Fruit fly (Drosophila melanogaster): Measurements from ENCODE around the gene bdl.

The bdl gene

DNA sequence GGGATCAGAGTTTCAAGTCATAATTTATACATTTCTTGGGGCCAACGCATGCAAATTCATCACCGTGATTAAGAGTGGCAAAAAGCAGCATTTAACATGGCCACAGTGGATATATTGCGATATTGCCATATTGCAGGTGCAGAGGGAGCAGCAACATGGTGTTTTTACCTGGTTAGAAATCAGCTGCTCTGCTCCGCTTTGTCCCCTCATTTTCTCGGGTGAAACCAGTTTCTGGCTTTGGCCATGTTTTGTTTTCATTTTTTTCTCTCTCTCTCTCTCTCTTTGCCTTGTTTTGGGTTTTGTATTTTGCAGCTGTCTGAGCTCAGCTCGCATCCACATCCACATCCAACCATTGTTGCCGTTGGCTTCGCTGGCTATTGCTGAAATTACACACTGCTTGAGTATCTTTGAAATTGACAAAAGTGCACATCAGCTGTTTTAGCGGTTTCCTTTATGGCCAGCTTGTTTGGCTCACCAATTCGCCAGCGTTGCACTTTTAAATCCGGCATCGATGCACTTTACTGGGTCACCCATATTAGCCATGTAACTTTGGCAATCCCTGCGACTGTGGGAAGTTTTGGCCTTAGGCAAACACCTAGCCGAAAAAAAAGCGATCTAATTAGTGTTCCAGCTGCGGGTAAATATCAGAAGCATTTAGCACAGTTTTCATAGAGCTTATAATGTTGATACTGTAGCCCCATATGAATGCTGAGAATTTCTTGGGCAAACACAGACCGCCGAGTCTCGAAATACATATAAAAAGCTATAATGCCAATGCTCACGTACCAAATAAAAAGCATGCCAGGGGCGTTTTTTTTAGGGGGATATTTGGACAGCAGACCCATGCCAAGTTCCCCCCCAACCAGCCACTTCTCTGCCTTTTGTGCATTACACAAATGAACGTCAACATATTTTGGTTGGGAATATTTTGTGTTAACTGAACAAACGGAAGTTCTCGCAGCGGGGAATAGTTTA lies 51.0 kb downstream of the bdl start (continued):
- TF ChIP-seq run (tag; optimal IDR thresholded peaks at IDR 0.05) = no peak
- TF ChIP-seq mirr (GFP tag; optimal IDR thresholded peaks at IDR 0.05) = no peak
- TF ChIP-seq zfh2 (GFP tag; optimal IDR thresholded peaks at IDR 0.05) = no peak
- peak; percentile 50 for TF ChIP-seq Ets65A (GFP tag)
- TF ChIP-seq NFAT (GFP tag; IDR thresholded peaks at IDR 0.05) = peak; percentile 22; the same call in 1 of the 2 replicates
- TF ChIP-seq bsh (GFP tag; optimal IDR thresholded peaks at IDR 0.05) = peak in 1 of 2 experiments; percentile 33
- peak in 1 of 2 experiments; percentile 6 for TF ChIP-seq Pdp1 (GFP tag; optimal IDR thresholded peaks at IDR 0.05)
- no peak for TF ChIP-seq insv (GFP tag; optimal IDR thresholded peaks at IDR 0.05)
- peak; percentile 2 for TF ChIP-seq Dek (tag; optimal IDR thresholded peaks at IDR 0.05)
- TF ChIP-seq sima (GFP tag; optimal IDR thresholded peaks at IDR 0.05) = no peak
- TF ChIP-seq cwo (GFP tag; optimal IDR thresholded peaks at IDR 0.05) = no peak
- TF ChIP-seq CG6683 (GFP tag; optimal IDR thresholded peaks at IDR 0.05) = no peak
- TF ChIP-seq CG17612 (GFP tag; IDR thresholded peaks at IDR 0.05) = peak; percentile 22; the same call in 1 of the 2 replicates
- TF ChIP-seq CG5953 (GFP tag; IDR thresholded peaks at IDR 0.05) = peak; percentile 55; the same call in 1 of the 2 replicates
- 0 out of 2 replicates have a peak, but pooled peaks have one; percentile 26 for TF ChIP-seq gsb (GFP tag; IDR thresholded peaks at IDR 0.05)
- no peak for TF ChIP-seq CG9797 (GFP tag; optimal IDR thresholded peaks at IDR 0.05)
- no peak for TF ChIP-seq az2 (GFP tag; optimal IDR thresholded peaks at IDR 0.05)
- peak; percentile 54; the same call in 1 of the 3 replicates for TF ChIP-seq otp (GFP tag; IDR thresholded peaks at IDR 0.05)
- TF ChIP-seq nerfin-2 (GFP tag; IDR thresholded peaks at IDR 0.05; ENCODE audit: partially characterized antibody) = no peak
- TF ChIP-seq Dip2 (GFP tag; IDR thresholded peaks at IDR 0.05) = no peak
- peak; percentile 8 for TF ChIP-seq phol (tag; optimal IDR thresholded peaks at IDR 0.05)
- no peak for TF ChIP-seq CG16815 (GFP tag; optimal IDR thresholded peaks at IDR 0.05)
- TF ChIP-seq CG9932 (GFP tag; IDR thresholded peaks at IDR 0.05) = peak; percentile 32; the same call in 1 of the 2 replicates
- peak; percentile 84 for TF ChIP-seq Med (GFP tag)
- TF ChIP-seq Drgx (GFP tag; IDR thresholded peaks at IDR 0.05) = peak; percentile 23
- TF ChIP-seq Trl (optimal IDR thresholded peaks at IDR 0.05) = peak; percentile 31 to 40
- no peak for TF ChIP-seq Trl (GFP tag; optimal IDR thresholded peaks at IDR 0.05)
- TF ChIP-seq vfl (GFP tag; optimal IDR thresholded peaks at IDR 0.05) = no peak
- no peak for TF ChIP-seq CG43689 (GFP tag; IDR thresholded peaks at IDR 0.05)
- 0 out of 2 replicates have a peak, but pooled peaks have one; percentile 7 for TF ChIP-seq Xrp1 (GFP tag; IDR thresholded peaks at IDR 0.05)
- TF ChIP-seq H2.0 (GFP tag; IDR thresholded peaks at IDR 0.05) = no peak
- TF ChIP-seq unpg (GFP tag; optimal IDR thresholded peaks at IDR 0.05) = peak; percentile 12
- no peak for TF ChIP-seq CG32772 (GFP tag; IDR thresholded peaks at IDR 0.05)
- TF ChIP-seq CG10654 (GFP tag; optimal IDR thresholded peaks at IDR 0.05) = no peak
- TF ChIP-seq CG3407 (GFP tag; optimal IDR thresholded peaks at IDR 0.05) = no peak
- no peak for TF ChIP-seq oc (tag; optimal IDR thresholded peaks at IDR 0.05)
- TF ChIP-seq Doc3 (GFP tag; IDR thresholded peaks at IDR 0.05; ENCODE audit: partially characterized antibody) = no peak
- TF ChIP-seq Myb (GFP tag; optimal IDR thresholded peaks at IDR 0.05) = no peak
- peak; percentile 12 for TF ChIP-seq nau (GFP tag; optimal IDR thresholded peaks at IDR 0.05)
- TF ChIP-seq CG10267 (tag; optimal IDR thresholded peaks at IDR 0.05) = no peak
- TF ChIP-seq ssp (GFP tag; IDR thresholded peaks at IDR 0.05) = no peak
- no peak for TF ChIP-seq knrl (GFP tag; IDR thresholded peaks at IDR 0.05; ENCODE audit: partially characterized antibody)
- no peak for TF ChIP-seq Antp (GFP tag; optimal IDR thresholded peaks at IDR 0.05)
- TF ChIP-seq CG13775 (GFP tag; optimal IDR thresholded peaks at IDR 0.05) = no peak
- peak; percentile 4 for TF ChIP-seq jumu (GFP tag; optimal IDR thresholded peaks at IDR 0.05)
- peak; percentile 29 for TF ChIP-seq YL-1 (GFP tag; optimal IDR thresholded peaks at IDR 0.05)
- TF ChIP-seq jigr1 (GFP tag; IDR thresholded peaks at IDR 0.05) = no peak
- TF ChIP-seq gce (GFP tag; IDR thresholded peaks at IDR 0.05) = no peak
- TF ChIP-seq CG33213 (GFP tag; optimal IDR thresholded peaks at IDR 0.05) = no peak

All from whole organism, embryonic.